Fruit fly (Drosophila melanogaster) Kc167 (cell line): Measurements from ENCODE around the gene CG43082.

Experiments used
- Myc ChIP-seq: fragments of >200 bp; optimal IDR thresholded peaks from 2 replicates; lab custom pipeline; 2017; ENCODE audit warnings: missing external identifiers
- Sin3A ChIP-seq: fragments of >200 bp; optimal IDR thresholded peaks from 2 replicates; lab custom pipeline; 2018; ENCODE audit warnings: missing external identifiers
- h ChIP-seq: fragments of >200 bp; optimal IDR thresholded peaks from 3 replicates; lab custom pipeline; 2018; ENCODE audit warnings: missing external identifiers
- insv ChIP-seq: fragments of >200 bp; optimal IDR thresholded peaks from 3 replicates; lab custom pipeline; 2018; ENCODE audit warnings: missing external identifiers
- psq ChIP-seq: fragments of >200 bp; optimal IDR thresholded peaks from 2 replicates; lab custom pipeline; 2017; ENCODE audit warnings: missing external identifiers
- ttk ChIP-seq: sonication (Bioruptor generic); optimal IDR thresholded peaks from 2 replicates; lab custom pipeline; 2017; ENCODE audit warnings: missing external identifiers

Gene CG43082

DNA sequence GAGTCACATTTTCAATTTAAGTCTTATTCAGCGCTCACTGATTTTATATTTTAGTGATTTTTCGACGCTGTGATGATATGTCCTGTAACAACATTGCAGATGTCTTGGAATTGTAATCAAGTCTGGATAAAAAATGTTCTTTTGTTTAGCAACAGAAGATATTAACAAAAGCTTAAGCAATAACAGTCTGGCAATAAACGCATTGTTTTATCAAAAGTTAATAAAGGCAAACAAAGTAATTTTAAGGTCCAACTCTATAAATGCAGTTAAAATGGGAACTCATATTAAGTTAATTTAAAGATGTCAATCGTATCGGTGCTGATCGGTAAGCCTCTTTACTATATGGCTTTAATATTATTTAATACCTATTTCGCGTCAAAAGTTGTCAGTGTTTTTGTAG, at the start of gene CG43082:
TSS of gene CG43082 (plus strand) at position 301 of the 400 bp plus-strand sequence.
- TF ChIP-seq h (lab: Kevin White, UChicago) (no peak), insv (no peak), psq (lab: Kevin White, UChicago) (no peak), Myc (lab: Kevin White, UChicago) (no peak), ttk (lab: Kevin White, UChicago) (no peak), Sin3A (lab: Kevin White, UChicago) (no peak)

DNA sequence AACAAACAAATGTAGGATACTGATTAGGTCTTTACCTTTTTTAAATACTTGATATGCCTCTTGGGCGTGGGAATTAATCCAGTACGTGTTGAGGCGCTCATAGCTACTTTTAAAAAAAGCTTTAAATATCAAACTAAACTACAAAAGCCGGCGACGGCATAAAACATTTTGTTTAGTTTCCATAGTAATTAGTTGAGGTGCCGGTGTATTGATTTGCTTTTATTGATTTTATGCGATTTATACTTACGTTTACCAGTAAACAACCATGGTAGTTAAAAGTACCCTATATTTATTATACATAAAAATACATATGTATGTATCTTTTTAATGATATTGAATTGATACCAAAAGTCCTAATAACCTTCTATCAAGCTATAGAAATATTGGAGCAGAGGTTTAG, 48.9 kb upstream of the CG43082 start, which contains the start of gene CG13449:
TSS of gene CG13449 (minus strand) at position 101 of the 400 bp plus-strand sequence.
- TF ChIP-seq h (lab: Kevin White, UChicago) (no peak), psq (lab: Kevin White, UChicago) (no peak), ttk (lab: Kevin White, UChicago) (no peak), insv (no peak), Myc (lab: Kevin White, UChicago) (no peak)

DNA sequence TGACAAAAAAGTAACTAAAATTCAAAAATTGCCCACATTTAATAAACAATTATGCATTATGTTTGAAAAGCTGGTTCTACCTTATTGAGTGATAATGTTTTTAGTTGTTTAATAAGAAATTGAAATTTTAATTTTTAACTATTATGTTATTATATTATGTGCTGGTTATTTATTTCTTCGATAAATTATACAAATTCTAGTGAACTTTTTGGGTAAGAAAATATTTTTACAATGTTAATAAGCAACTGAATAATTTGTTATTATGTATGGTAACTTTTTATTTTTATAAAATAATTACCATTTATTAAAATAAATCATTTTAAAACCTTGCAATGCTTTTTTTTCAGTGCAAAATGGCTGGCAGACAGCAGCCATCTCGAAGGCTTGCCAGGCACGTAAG, 45.2 kb upstream of the CG43082 start:
- TF ChIP-seq insv = no peak
- no peak for TF ChIP-seq Myc (lab: Kevin White, UChicago)
- TF ChIP-seq Sin3A (lab: Kevin White, UChicago) = no peak
- no peak for TF ChIP-seq psq (lab: Kevin White, UChicago)
- TF ChIP-seq ttk (lab: Kevin White, UChicago) = no peak
- no peak for TF ChIP-seq h (lab: Kevin White, UChicago)

DNA sequence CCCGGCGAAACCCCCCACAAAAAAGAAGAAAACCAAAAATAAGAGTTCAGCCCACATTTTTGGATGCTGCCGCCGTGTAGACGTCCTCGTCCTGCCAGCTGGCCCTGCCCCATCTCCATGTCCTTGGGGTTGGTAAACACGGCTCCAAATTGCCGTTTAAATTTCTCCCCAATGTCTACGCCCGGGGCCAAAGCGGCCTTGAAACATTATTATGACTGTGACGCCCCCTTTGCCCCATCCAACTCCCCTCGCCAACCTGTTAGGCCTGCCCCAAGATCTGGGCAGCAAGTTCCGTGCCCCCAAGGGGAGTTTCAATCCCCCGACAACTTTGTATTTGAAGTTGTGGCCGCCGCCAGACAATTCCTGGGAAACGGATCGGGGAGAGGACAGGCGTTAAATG, 44.8 kb upstream of the CG43082 start:
- TF ChIP-seq insv (no peak), ttk (lab: Kevin White, UChicago) (no peak), Myc (lab: Kevin White, UChicago) (no peak), h (lab: Kevin White, UChicago) (no peak)

dm6 chr3L:15619626-15620247, 41.9 kb upstream of the CG43082 start, which contains the start of gene Phs:
Gene Phs (plus strand): TSS chr3L:15619901.
- no peak for TF ChIP-seq psq (lab: Kevin White, UChicago)
- TF ChIP-seq insv = no peak
- TF ChIP-seq ttk (lab: Kevin White, UChicago) = no peak
- TF ChIP-seq Myc (lab: Kevin White, UChicago) = no peak
- no peak for TF ChIP-seq Sin3A (lab: Kevin White, UChicago)
- no peak for TF ChIP-seq h (lab: Kevin White, UChicago)

- TF ChIP-seq ttk (lab: Kevin White, UChicago) (no peak), Myc (lab: Kevin White, UChicago) (no peak), Sin3A (lab: Kevin White, UChicago) (no peak), insv (no peak), h (lab: Kevin White, UChicago) (no peak), psq (lab: Kevin White, UChicago) (no peak)
Measured at dm6 chr3L:15624097-15624496, 37.6 kb upstream of the CG43082 start.

dm6 chr3L:15624944-15625610, 36.6 kb upstream of the CG43082 start:
- no peak for TF ChIP-seq ttk (lab: Kevin White, UChicago)
- no peak for TF ChIP-seq insv
- TF ChIP-seq Myc (lab: Kevin White, UChicago) = no peak
- no peak for TF ChIP-seq Sin3A (lab: Kevin White, UChicago)
- TF ChIP-seq h (lab: Kevin White, UChicago) = no peak
- no peak for TF ChIP-seq psq (lab: Kevin White, UChicago)

DNA sequence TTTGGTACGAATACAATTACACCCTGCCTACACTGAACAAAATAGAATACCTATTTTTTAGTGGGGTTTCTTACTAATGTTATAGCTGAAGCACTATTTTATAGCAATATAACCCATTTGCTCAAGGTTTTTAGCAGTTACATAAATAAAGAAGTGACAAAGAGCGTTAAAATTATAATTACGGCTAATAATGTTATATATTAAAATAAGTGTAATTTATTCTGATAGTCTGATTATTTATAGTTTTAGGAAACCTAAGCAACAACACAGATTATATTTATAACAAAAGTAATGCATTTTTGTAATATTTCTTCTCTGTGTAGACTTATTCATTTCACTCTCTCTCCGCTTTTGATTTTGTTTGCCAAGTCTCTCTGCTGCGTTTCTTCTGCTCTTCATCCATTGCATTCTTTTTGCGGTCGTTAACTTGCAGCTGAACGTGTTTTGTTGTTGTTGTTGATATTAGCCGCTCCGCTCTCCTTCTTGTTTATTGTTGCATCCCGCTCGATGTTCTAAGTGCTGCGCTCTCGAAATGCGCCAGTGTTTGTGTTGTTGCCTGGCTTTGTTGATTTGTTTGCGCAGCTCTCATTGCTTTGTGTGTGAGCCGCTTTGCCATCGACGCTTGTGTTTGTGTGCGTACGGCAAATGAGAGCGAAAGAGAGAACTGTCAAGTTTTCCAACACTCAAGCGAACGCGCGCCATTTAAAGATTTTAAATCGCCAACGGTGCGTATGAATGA, 35.8 kb upstream of the CG43082 start:
- no peak for TF ChIP-seq insv
- TF ChIP-seq h (lab: Kevin White, UChicago) = no peak
- TF ChIP-seq Sin3A (lab: Kevin White, UChicago) = no peak
- TF ChIP-seq Myc (lab: Kevin White, UChicago) = no peak
- no peak for TF ChIP-seq ttk (lab: Kevin White, UChicago)
- no peak for TF ChIP-seq psq (lab: Kevin White, UChicago)

dm6 chr3L:15627295-15627694, 34.4 kb upstream of the CG43082 start:
- TF ChIP-seq Myc (lab: Kevin White, UChicago) (no peak), h (lab: Kevin White, UChicago) (no peak), ttk (lab: Kevin White, UChicago) (no peak), psq (lab: Kevin White, UChicago) (no peak), Sin3A (lab: Kevin White, UChicago) (no peak), insv (no peak)

DNA sequence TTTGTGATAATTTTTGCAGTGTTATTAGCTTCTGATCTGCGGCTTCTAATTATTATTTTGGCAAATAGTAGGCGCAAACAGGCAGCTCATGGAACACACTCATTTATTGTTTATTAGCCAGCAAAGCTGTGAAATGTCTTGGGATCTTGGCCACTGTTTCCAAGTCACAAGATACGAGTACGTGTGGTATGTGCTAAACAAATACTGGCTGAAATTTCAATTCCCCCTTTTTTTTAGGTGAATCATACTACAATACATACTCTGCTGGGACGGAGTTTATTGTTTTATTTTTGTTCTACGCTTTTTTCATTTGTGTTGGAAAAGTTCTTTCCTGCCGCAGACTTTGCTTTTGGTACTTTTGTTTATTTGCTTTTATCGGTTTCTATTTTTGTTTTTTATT, 30.6 kb upstream of the CG43082 start:
- TF ChIP-seq psq (lab: Kevin White, UChicago) (no peak), insv (no peak), ttk (lab: Kevin White, UChicago) (no peak), Myc (lab: Kevin White, UChicago) (no peak), Sin3A (lab: Kevin White, UChicago) (no peak), h (lab: Kevin White, UChicago) (no peak)

dm6 chr3L:15632653-15633052, 29.0 kb upstream of the CG43082 start:
- TF ChIP-seq Myc (lab: Kevin White, UChicago) = no peak
- no peak for TF ChIP-seq psq (lab: Kevin White, UChicago)
- TF ChIP-seq Sin3A (lab: Kevin White, UChicago) = no peak
- TF ChIP-seq ttk (lab: Kevin White, UChicago) = no peak
- no peak for TF ChIP-seq h (lab: Kevin White, UChicago)
- TF ChIP-seq insv = no peak
